Worm (Caenorhabditis elegans): ENCODE results near the gene cyp-34A6.

cyp-34A6 gene

ce11 chrV:3974361-3974760 lies 13.2 kb upstream of the cyp-34A6 start, which contains the start of gene str-82:
Gene str-82, plus strand, starts transcription at chrV:3974661.
- no peak for TF ChIP-seq unc-62 (GFP tag; optimal IDR thresholded peaks at IDR 0.05)

- no peak for TF ChIP-seq unc-62 (GFP tag; optimal IDR thresholded peaks at IDR 0.05)
Observed at ce11 chrV:3972846-3973245, 11.7 kb upstream of the cyp-34A6 start, which contains the start of gene cyp-34A10. Gene cyp-34A10, minus strand, starts transcription at chrV:3972991.

- no peak for TF ChIP-seq unc-62 (GFP tag; optimal IDR thresholded peaks at IDR 0.05)
Observed at ce11 chrV:3970410-3970809, 9.3 kb upstream of the cyp-34A6 start, which contains the start of gene cyp-34A9. Gene cyp-34A9, minus strand, starts transcription at chrV:3970540.

DNA sequence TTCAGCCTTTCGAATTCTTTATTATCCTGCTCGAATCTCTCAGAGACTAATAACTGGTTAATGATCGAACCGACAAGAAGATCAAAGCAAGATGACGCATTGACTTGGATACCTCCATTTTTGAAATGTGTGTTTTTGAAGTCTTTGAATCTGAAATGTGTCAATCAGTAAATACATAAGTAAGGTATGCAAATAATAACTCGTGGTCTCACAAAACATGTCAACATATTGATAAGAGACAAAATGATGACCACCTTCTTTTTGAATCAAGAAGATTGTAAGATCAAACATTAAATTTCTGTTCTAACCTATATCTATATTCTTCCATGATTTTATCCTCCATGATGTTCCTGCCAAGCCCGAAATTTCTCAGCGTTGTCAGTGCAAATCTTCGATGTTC lies 8.5 kb upstream of the cyp-34A6 start:
- no peak for TF ChIP-seq unc-62 (GFP tag; optimal IDR thresholded peaks at IDR 0.05)

DNA sequence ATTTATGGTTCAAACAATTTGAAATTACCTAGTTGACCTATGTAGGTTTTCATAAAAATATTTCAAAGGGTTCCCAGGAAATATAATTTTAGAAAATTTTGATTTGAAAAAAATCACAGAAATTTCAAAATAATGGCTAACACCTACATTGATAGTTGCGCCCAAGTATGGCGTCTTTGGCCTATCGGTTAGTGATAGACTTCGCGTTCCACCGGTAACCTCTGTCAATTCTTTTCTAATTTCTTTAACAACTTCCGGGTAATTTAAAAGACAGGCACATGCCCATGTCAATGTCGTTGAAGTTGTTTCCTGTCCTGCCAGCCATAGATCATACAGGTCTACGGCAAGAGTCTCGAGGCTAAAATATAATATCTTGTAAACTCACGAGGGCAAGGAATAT lies 7.8 kb upstream of the cyp-34A6 start:
- no peak for TF ChIP-seq unc-62 (GFP tag; optimal IDR thresholded peaks at IDR 0.05)

- no peak for TF ChIP-seq unc-62 (GFP tag; optimal IDR thresholded peaks at IDR 0.05)
Observed at ce11 chrV:3967762-3968161, 6.6 kb upstream of the cyp-34A6 start, which contains the start of gene cyp-34A8. Gene cyp-34A8, minus strand, starts transcription at chrV:3967823.

ce11 chrV:3963715-3964114 lies 2.6 kb upstream of the cyp-34A6 start, which contains the start of gene cyp-34A7:
Gene cyp-34A7, minus strand, starts transcription at chrV:3963815.
- TF ChIP-seq unc-62 (GFP tag; optimal IDR thresholded peaks at IDR 0.05), result no peak

ce11 chrV:3957608-3958007 lies 3.5 kb downstream of the cyp-34A6 start, which contains the start of gene cyp-34A5:
Gene cyp-34A5, minus strand, starts transcription at chrV:3957708.
- no peak for TF ChIP-seq unc-62 (GFP tag; optimal IDR thresholded peaks at IDR 0.05)

- TF ChIP-seq unc-62 (GFP tag; optimal IDR thresholded peaks at IDR 0.05), result no peak
Observed at ce11 chrV:3953739-3954138, 7.4 kb downstream of the cyp-34A6 start, which contains the start of gene str-247. Gene str-247, plus strand, starts transcription at chrV:3954039.

DNA sequence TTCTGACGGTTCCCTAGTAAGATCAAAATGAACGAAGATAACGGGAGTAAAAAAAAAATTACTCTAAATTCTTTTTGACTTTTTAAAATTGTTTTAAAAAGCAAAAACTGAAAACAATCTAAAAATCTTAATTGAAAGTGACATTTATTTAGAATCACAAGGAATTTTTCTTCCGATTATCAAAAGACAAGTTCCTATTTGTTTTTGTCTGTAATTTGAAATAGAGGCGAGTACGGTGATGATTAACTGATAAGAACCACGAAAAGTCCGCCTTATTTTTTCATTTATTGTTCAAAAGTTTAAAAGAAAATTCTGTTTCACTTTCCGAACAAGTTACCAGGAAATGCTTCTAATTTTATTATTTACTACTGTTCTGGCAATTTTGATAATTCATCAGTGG lies 11.4 kb downstream of the cyp-34A6 start, which contains the start of gene dach-1:
Gene dach-1 (plus strand): TSS at position 301 of the 400 bp plus-strand sequence.
- no peak for TF ChIP-seq unc-62 (GFP tag; optimal IDR thresholded peaks at IDR 0.05)

- TF ChIP-seq unc-62 (GFP tag; optimal IDR thresholded peaks at IDR 0.05), result no peak
Observed at ce11 chrV:3945053-3945452, 16.1 kb downstream of the cyp-34A6 start, which contains the start of gene cyp-35B3. Gene cyp-35B3, plus strand, starts transcription at chrV:3945353.

DNA sequence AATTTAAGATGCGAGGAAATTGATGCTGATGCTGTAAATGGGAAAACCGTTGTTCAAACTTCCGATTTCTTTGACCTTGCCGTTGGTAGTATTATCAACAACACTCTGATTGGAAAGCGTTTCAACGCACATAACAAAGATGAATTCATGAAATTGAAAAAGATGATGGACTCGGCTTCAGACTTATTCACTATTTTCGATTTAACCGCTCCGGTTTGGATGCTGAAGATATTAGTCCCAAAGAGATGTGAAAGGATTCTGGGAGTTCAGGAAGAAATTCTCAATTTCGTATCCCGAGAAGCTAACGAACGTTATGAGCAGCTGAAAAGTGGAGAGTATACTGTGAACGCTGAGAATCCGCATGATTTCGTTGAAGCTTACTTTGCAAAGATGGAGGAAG lies 17.8 kb downstream of the cyp-34A6 start:
- no peak for TF ChIP-seq unc-62 (GFP tag; optimal IDR thresholded peaks at IDR 0.05)

DNA sequence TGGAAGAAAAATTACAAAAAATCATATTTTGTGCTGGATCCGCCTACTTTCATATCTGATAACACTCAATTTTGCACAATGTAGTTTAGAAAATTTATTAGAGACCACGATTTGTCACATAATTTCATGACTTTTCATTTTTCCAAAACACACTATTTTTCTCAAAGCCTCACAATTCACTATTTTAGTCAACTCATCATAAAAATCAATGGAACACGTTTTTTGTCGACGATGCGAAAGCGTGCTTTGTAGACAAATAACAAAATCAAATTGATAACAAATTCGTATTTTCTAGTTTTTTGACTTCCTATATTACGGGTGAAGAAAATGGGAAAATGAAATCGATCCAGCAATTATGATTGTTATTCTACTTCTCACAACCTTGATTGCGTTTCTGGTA lies 19.3 kb downstream of the cyp-34A6 start, which contains the start of gene cyp-35B2:
Gene cyp-35B2 (plus strand): TSS at position 301 of the 400 bp plus-strand sequence.
- TF ChIP-seq unc-62 (GFP tag; optimal IDR thresholded peaks at IDR 0.05), result no peak

ce11 chrV:3938789-3939188 lies 22.3 kb downstream of the cyp-34A6 start, which contains the start of gene cyp-35B1:
Gene cyp-35B1, plus strand, starts transcription at chrV:3939032.
- TF ChIP-seq unc-62 (GFP tag; optimal IDR thresholded peaks at IDR 0.05), result no peak

ce11 chrV:3935892-3936478 lies 25.1 kb downstream of the cyp-34A6 start, which contains the start of gene cyp-35A5:
Gene cyp-35A5, plus strand, starts transcription at chrV:3936326.
- TF ChIP-seq unc-62 (GFP tag; optimal IDR thresholded peaks at IDR 0.05), result no peak

DNA sequence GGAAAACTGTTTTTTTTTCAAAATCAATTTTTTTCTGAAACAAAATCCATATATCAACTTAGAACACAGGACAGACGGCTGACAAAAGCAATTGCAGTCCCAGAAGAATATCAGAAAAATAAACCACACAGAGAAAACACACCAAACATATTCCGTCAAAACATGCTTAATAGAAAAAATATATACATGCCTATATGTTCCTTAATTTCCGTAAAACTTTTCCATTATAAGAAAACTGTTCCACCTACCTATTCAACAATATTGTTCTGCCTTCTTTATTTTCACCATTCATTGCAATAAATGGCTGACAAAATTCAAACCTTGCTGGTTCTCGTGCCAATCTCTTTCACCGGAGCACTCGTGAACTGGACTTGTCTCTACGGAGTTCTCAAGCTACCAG lies 29.8 kb downstream of the cyp-34A6 start, which contains the start of gene srx-63:
Gene srx-63 (plus strand): TSS at position 301 of the 400 bp plus-strand sequence.
- TF ChIP-seq unc-62 (GFP tag; optimal IDR thresholded peaks at IDR 0.05), result no peak

- no peak for TF ChIP-seq unc-62 (GFP tag; optimal IDR thresholded peaks at IDR 0.05)
Observed at ce11 chrV:3929099-3929498, 32.0 kb downstream of the cyp-34A6 start, which contains the start of gene srx-64. Gene srx-64, plus strand, starts transcription at chrV:3929399.
